Worm (Caenorhabditis elegans): ENCODE data around the gene fbxa-138.

DNA sequence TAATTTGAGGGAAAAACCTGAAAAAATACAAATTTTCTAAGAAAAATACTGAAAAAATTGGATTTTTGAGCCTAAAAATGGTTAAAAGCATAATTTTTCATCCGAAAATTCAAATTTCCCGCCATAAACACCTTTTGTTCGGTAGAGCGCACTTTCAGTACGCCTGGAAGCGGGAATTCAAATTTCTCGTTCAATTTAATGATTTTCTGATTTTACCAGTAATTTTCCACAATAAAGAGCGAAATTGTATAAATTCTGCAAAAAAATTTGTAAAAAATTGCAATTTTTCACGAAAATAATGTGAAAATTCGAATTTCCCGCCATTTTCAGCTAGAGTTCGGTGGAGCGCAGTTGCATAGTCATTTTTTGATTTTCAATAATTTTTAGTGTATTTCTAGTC, 44.4 kb upstream of the fbxa-138 start:
- TF ChIP-seq dao-5 (tag; optimal IDR thresholded peaks at IDR 0.05) (no peak), W03F9.2 (tag; optimal IDR thresholded peaks at IDR 0.05) (no peak)
